Fruit fly (Drosophila melanogaster): ENCODE results near the gene CG5535.
"Not testable (repeated sequence)": the region's sequence is repeated elsewhere in the genome, so short reads cannot be mapped to it uniquely, and the experiment has no call there.

The CG5535 gene

DNA sequence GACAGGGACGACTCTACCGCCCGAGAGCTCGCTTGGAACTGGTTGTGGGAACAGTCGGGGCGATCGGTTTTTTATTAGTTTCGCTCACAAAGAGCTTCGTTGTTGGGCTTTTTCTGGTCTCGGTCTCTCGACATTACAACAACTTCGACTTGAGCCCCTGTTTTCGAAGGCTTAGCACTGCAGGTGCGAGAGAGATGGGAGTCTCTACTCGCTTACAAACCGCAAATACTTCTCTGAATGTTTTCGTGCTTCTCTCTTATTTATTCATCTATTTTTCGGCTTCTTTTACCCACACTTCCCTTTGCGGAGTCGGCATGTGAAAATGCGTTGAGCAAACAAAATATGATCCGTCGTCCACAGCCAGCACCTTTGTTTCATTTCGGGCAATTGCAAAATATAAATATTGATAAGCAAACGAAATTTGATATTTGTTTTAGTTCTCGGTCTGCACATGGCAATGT is 39.3 kb upstream of the CG5535 start, which contains the start of gene Tsp74F:
Gene Tsp74F, minus strand, starts transcription at position 48 of the 461 bp plus-strand sequence.
- TF ChIP-seq tj (GFP tag; optimal IDR thresholded peaks at IDR 0.05) (peak; percentile 99), kay (GFP tag; ENCODE audit: borderline replicate concordance) (no peak), Clk (GFP tag; optimal IDR thresholded peaks at IDR 0.05) (no peak), CG12768 (GFP tag; optimal IDR thresholded peaks at IDR 0.05) (no peak), CG33017 (tag; optimal IDR thresholded peaks at IDR 0.05) (no peak), cnc (optimal IDR thresholded peaks at IDR 0.05) (no peak), ovo (GFP tag; optimal IDR thresholded peaks at IDR 0.05) (no peak), CG11617 (GFP tag; optimal IDR thresholded peaks at IDR 0.05) (no peak), pad (GFP tag; optimal IDR thresholded peaks at IDR 0.05) (peak; percentile 94), toe (GFP tag; optimal IDR thresholded peaks at IDR 0.05) (no peak), CG14711 (tag; optimal IDR thresholded peaks at IDR 0.05) (no peak)

dm6 chr3L:17893660-17894059 is 37.1 kb upstream of the CG5535 start:
- no peak for TF ChIP-seq kay (GFP tag; ENCODE audit: borderline replicate concordance)
- TF ChIP-seq tj (GFP tag; optimal IDR thresholded peaks at IDR 0.05) = no peak
- no peak for TF ChIP-seq cnc (optimal IDR thresholded peaks at IDR 0.05)
- no peak for TF ChIP-seq CG33017 (tag; optimal IDR thresholded peaks at IDR 0.05)
- no peak for TF ChIP-seq bab1 (GFP tag; optimal IDR thresholded peaks at IDR 0.05)
- TF ChIP-seq CG1620 (GFP tag; optimal IDR thresholded peaks at IDR 0.05) = no peak
- no peak for TF ChIP-seq Mnt (GFP tag; optimal IDR thresholded peaks at IDR 0.05)
- TF ChIP-seq Crg-1 (GFP tag; optimal IDR thresholded peaks at IDR 0.05) = no peak
- TF ChIP-seq CG11617 (GFP tag; optimal IDR thresholded peaks at IDR 0.05) = no peak
- no peak for TF ChIP-seq CG7045 (GFP tag; optimal IDR thresholded peaks at IDR 0.05)
- no peak for TF ChIP-seq Clk (GFP tag; optimal IDR thresholded peaks at IDR 0.05)
- no peak for TF ChIP-seq ovo (GFP tag; optimal IDR thresholded peaks at IDR 0.05)
- TF ChIP-seq Hr96 (GFP tag; optimal IDR thresholded peaks at IDR 0.05) = no peak

- TF ChIP-seq bab1 (GFP tag; optimal IDR thresholded peaks at IDR 0.05) (no peak), CG12768 (GFP tag; optimal IDR thresholded peaks at IDR 0.05) (no peak), Crg-1 (GFP tag; optimal IDR thresholded peaks at IDR 0.05) (no peak), toe (GFP tag; optimal IDR thresholded peaks at IDR 0.05) (no peak), CG5204 (GFP tag; optimal IDR thresholded peaks at IDR 0.05) (no peak), CG14711 (tag; optimal IDR thresholded peaks at IDR 0.05) (no peak), Hr96 (GFP tag; optimal IDR thresholded peaks at IDR 0.05) (no peak), ovo (GFP tag; optimal IDR thresholded peaks at IDR 0.05) (no peak), CG33017 (tag; optimal IDR thresholded peaks at IDR 0.05) (no peak), kay (GFP tag; ENCODE audit: borderline replicate concordance) (no peak), CG7101 (tag; optimal IDR thresholded peaks at IDR 0.05) (no peak), cnc (optimal IDR thresholded peaks at IDR 0.05) (no peak), cic (GFP tag; optimal IDR thresholded peaks at IDR 0.05) (no peak), Mnt (GFP tag; optimal IDR thresholded peaks at IDR 0.05) (no peak), CG1620 (GFP tag; optimal IDR thresholded peaks at IDR 0.05) (no peak), pad (GFP tag; optimal IDR thresholded peaks at IDR 0.05) (no peak), Clk (GFP tag; optimal IDR thresholded peaks at IDR 0.05) (no peak)
Observed at dm6 chr3L:17887393-17887792, 30.8 kb upstream of the CG5535 start, which contains the start of gene CG7402. TSS of gene CG7402 (plus strand) at chr3L:17887705.

- TF ChIP-seq Hr96 (GFP tag; optimal IDR thresholded peaks at IDR 0.05) = no peak
- TF ChIP-seq CG7045 (GFP tag; optimal IDR thresholded peaks at IDR 0.05) = no peak
Observed at dm6 chr3L:17886545-17886944, 30.0 kb upstream of the CG5535 start, which contains the start of gene CG16775. TSS of gene CG16775 (minus strand) at chr3L:17886645.

dm6 chr3L:17884276-17884675 is 27.7 kb upstream of the CG5535 start, which contains the start of gene CG5506:
TSS of gene CG5506 (minus strand) at chr3L:17884376.
- TF ChIP-seq CG7045 (GFP tag; optimal IDR thresholded peaks at IDR 0.05) (no peak), kay (GFP tag; ENCODE audit: borderline replicate concordance) (no peak), Clk (GFP tag; optimal IDR thresholded peaks at IDR 0.05) (no peak), CG12768 (GFP tag; optimal IDR thresholded peaks at IDR 0.05) (no peak), cnc (optimal IDR thresholded peaks at IDR 0.05) (no peak), CG11617 (GFP tag; optimal IDR thresholded peaks at IDR 0.05) (no peak), ovo (GFP tag; optimal IDR thresholded peaks at IDR 0.05) (no peak), tj (GFP tag; optimal IDR thresholded peaks at IDR 0.05) (no peak), Crg-1 (GFP tag; optimal IDR thresholded peaks at IDR 0.05) (no peak), CG7101 (tag; optimal IDR thresholded peaks at IDR 0.05) (no peak), CG5204 (GFP tag; optimal IDR thresholded peaks at IDR 0.05) (no peak), CG33017 (tag; optimal IDR thresholded peaks at IDR 0.05) (no peak)

- TF ChIP-seq CG7101 (tag; optimal IDR thresholded peaks at IDR 0.05) (no peak), ovo (GFP tag; optimal IDR thresholded peaks at IDR 0.05) (peak; percentile 19), Mnt (GFP tag; optimal IDR thresholded peaks at IDR 0.05) (peak; percentile 11), tj (GFP tag; optimal IDR thresholded peaks at IDR 0.05) (no peak), kay (GFP tag; ENCODE audit: borderline replicate concordance) (peak; percentile 80), CG12768 (GFP tag; optimal IDR thresholded peaks at IDR 0.05) (peak; percentile 13)
Observed at dm6 chr3L:17878781-17879360, 22.3 kb upstream of the CG5535 start, which contains the start of gene CG7408. TSS of gene CG7408 (plus strand) at chr3L:17879096.

DNA sequence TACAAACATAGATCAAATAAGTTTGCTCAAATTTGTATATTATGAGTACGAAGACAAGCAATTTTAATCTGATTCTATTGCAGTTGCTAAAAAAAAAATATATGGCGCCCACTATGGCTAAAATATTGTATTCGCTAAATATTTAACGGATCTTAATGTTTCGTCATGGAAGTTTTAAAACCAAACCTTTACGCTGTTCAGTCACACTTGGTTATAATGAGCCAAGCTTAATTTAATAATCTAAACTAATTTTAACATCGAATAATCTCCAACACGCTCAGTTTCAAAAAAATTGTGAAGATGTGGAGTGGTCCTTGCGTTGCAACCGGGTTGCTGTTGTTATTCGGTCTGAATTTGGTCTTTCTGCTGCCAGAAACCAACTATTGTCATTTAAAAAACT is 1.6 kb upstream of the CG5535 start, which contains the start of gene CG34002:
Gene CG34002, plus strand, starts transcription at position 301 of the 400 bp plus-strand sequence.
- TF ChIP-seq cic, pad, bab1 (GFP tag; optimal IDR thresholded peaks at IDR 0.05): not testable (repeated sequence)

All from whole organism, adult.